Worm (Caenorhabditis elegans): ENCODE results near the gene T07D4.5.

DNA sequence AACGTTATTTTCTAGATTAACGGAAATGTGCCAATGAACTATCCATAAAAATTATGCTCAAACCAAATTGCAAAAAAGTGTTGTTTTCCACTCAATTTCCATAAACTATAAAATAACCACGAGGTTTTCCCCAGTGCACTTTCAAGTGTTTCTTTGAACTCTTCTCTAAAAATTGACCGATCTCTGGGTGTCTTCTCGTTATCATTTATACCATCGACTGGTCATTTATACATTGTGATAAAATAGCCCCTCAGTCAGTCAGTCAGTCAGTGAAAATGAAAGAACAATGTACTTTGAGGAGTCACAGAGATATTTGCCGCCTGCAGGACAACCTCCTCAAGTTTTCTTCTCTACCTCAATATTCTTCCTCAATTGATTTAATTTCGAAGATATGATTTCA, 38.2 kb downstream of the T07D4.5 start:
- TF ChIP-seq ztf-23 (GFP tag; IDR thresholded peaks at IDR 0.05) (no peak), ref-1 (GFP tag; conservative IDR thresholded peaks at IDR 0.05) (no peak), med-1 (GFP tag; optimal IDR thresholded peaks at IDR 0.05; ENCODE audit: insufficient read depth) (no peak), ztf-29 (GFP tag; IDR thresholded peaks at IDR 0.05) (no peak)
